Fruit fly (Drosophila melanogaster) whole organism, embryonic: ENCODE results near the gene scat.
"Not testable (repeated sequence)": the region's sequence is repeated elsewhere in the genome, so short reads cannot be mapped to it uniquely, and the experiment has no call there.

Experiments used
- CG8924 ChIP-seq: fragments of 200-800 bp; optimal IDR thresholded peaks from 3 replicates; lab custom pipeline; 2019; ENCODE audit warnings: missing biosample characterization, mild to moderate bottlenecking, missing genetic modification characterization, moderate library complexity
- CG9876 ChIP-seq: fragments of 200-800 bp; sonication (Bioruptor generic); optimal IDR thresholded peaks from 2 replicates; lab custom pipeline; 2016; ENCODE audit warnings: missing biosample characterization, missing genetic modification characterization
- CoRest ChIP-seq: fragments of 200-800 bp; sonication (Bioruptor generic); optimal IDR thresholded peaks from 3 replicates; lab custom pipeline; 2018; ENCODE audit warnings: missing biosample characterization, mild to moderate bottlenecking, missing genetic modification characterization, moderate library complexity
- MESR4 ChIP-seq: fragments of 200-800 bp; sonication (Bioruptor generic); optimal IDR thresholded peaks from 2 replicates; lab custom pipeline; 2018; ENCODE audit warnings: missing biosample characterization, mild to moderate bottlenecking, missing genetic modification characterization, moderate library complexity
- Ravus ChIP-seq: fragments of 200-800 bp; sonication (Bioruptor generic); IDR thresholded peaks from 2 replicates; pipeline ENCODE4 v1.3.6; 2022; ENCODE audit warnings: missing biosample characterization, missing genetic modification characterization
- gfzf ChIP-seq: fragments of 200-800 bp; sonication (Bioruptor generic); optimal IDR thresholded peaks from 2 replicates; lab custom pipeline; 2016; ENCODE audit warnings: missing biosample characterization, mild to moderate bottlenecking, missing genetic modification characterization, moderate library complexity
- pum ChIP-seq: fragments of 200-800 bp; sonication (Bioruptor generic); optimal IDR thresholded peaks from 2 replicates; lab custom pipeline; 2016; ENCODE audit warnings: missing biosample characterization, missing genetic modification characterization
- tio ChIP-seq: fragments of 200-800 bp; sonication (Bioruptor generic); optimal IDR thresholded peaks from 2 replicates; lab custom pipeline; 2017; ENCODE audit warnings: missing biosample characterization, missing genetic modification characterization, inconsistent platforms
- z ChIP-seq: fragments of 200-800 bp; sonication (Bioruptor generic); IDR thresholded peaks from 3 replicates; pipeline ENCODE4 v1.3.6; 2022; ENCODE audit warnings: missing biosample characterization, missing genetic modification characterization

DNA sequence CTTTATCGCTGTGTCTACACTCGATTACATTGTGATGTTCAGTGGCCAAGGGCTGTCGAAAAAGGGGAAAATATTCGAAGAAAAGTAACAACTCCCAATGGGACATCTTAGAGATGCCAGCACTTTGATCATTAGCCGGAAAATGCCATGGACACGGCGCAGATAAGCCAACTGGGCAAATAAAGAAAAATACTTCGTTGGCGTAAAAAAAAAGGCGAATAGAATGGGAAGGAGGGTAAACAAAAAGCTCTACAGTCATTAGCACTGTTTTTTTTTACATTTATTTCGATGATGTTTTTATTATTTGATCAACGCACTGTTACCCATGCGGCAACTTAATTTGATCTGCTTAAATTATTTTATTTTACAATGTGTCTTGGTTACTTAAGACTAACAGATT lies 37.9 kb upstream of the scat start:
- not testable (repeated sequence) for TF ChIP-seq CG8924 (tag; lab: Kevin White, UChicago); CG9876 (GFP tag; lab: Kevin White, UChicago); CoRest (tag; lab: Kevin White, UChicago); MESR4 (GFP tag; lab: Kevin White, UChicago); pum (GFP tag; lab: Kevin White, UChicago); Ravus (GFP tag; lab: Robert Waterston, UW); gfzf (GFP tag; lab: Kevin White, UChicago); z (GFP tag; lab: Robert Waterston, UW); tio
